Worm (Caenorhabditis elegans) whole organism, L3 larva: ENCODE results near the gene cnc-10.

Experiments
- ceh-82 ChIP-seq: fragments of 150-350 bp; optimal IDR thresholded peaks from 2 replicates; lab custom pipeline; 2014; ENCODE audit warnings: missing biosample characterization, missing genetic modification characterization
- daf-12 ChIP-seq: fragments of 150-350 bp; optimal IDR thresholded peaks from 2 replicates; lab custom pipeline; 2014; ENCODE audit warnings: missing biosample characterization, missing genetic modification reagents, missing genetic modification characterization
- elt-2 ChIP-seq: sonication (generic microtip); optimal IDR thresholded peaks from 2 replicates; lab custom pipeline; 2016; ENCODE audit warnings: missing genetic modification reagents, mild to moderate bottlenecking, missing genetic modification characterization, missing compliant biosample characterization
- lin-39 ChIP-seq: fragments of 150-350 bp; optimal IDR thresholded peaks from 2 replicates; lab custom pipeline; 2018; ENCODE audit warnings: missing biosample characterization, missing genetic modification reagents, missing genetic modification characterization
- mdl-1 ChIP-seq: fragments of 150-350 bp; optimal IDR thresholded peaks from 2 replicates; lab custom pipeline; 2014; ENCODE audit warnings: missing biosample characterization, missing genetic modification characterization
- nhr-28 ChIP-seq: fragments of 150-350 bp; optimal IDR thresholded peaks from 2 replicates; lab custom pipeline; 2014; ENCODE audit warnings: missing biosample characterization, missing genetic modification characterization
- zag-1 ChIP-seq: fragments of 150-350 bp; optimal IDR thresholded peaks from 2 replicates; lab custom pipeline; 2014; ENCODE audit warnings: missing biosample characterization, missing genetic modification characterization

DNA sequence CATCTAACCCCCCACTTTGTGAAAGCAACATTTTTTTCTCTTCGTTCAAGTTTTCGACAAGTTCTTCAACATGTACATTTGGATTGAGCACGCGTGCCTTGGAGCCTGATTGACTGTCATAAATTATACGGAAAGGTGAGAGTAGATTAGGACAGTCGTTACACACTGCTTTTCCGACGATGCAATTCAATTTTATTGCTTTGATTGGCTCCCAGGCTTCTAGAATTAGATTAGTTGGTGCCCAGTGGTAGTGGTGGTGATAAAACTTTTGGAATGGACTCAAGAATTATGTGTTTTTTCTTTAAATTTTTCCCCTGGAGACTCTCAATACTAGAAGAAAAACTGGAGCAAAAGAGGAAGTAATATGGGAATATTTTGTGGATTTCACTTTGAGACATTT, 21.4 kb downstream of the cnc-10 start:
- TF ChIP-seq mdl-1 (tag; lab: Kevin White, UChicago) (no peak), nhr-28 (tag; lab: Kevin White, UChicago) (no peak), elt-2 (tag; lab: Kevin White, UChicago) (no peak), lin-39 (tag; lab: Kevin White, UChicago) (no peak), zag-1 (tag; lab: Kevin White, UChicago) (no peak), ceh-82 (no peak), daf-12 (tag; lab: Kevin White, UChicago) (no peak)
